Worm (Caenorhabditis elegans) whole organism, midembryonic: Measurements from ENCODE around the gene F53H4.3.

ENCODE experiments used
- cog-1 ChIP-seq: sonication (generic microtip); optimal IDR thresholded peaks from 2 replicates; lab custom pipeline; 2016; ENCODE audit warnings: missing genetic modification characterization, missing compliant biosample characterization
- flt-1 ChIP-seq: fragments of 200-800 bp; sonication (Bioruptor generic); IDR thresholded peaks from 2 replicates; pipeline ENCODE4 v1.3.6; 2022; ENCODE audit warnings: missing genetic modification characterization, missing compliant biosample characterization
- med-1 ChIP-seq: sonication (generic microtip); optimal IDR thresholded peaks from 2 replicates; lab custom pipeline; 2017; ENCODE audit warnings: missing genetic modification characterization, mild to moderate bottlenecking, missing compliant biosample characterization, antibody characterized with exemption, missing genetic modification reagents; ENCODE audit not compliant: insufficient read depth
- ztf-23 ChIP-seq: fragments of 200-800 bp; sonication (Bioruptor generic); IDR thresholded peaks from 2 replicates; pipeline ENCODE4 v1.3.6; 2022; ENCODE audit warnings: missing genetic modification reagents, missing genetic modification characterization, missing compliant biosample characterization

DNA sequence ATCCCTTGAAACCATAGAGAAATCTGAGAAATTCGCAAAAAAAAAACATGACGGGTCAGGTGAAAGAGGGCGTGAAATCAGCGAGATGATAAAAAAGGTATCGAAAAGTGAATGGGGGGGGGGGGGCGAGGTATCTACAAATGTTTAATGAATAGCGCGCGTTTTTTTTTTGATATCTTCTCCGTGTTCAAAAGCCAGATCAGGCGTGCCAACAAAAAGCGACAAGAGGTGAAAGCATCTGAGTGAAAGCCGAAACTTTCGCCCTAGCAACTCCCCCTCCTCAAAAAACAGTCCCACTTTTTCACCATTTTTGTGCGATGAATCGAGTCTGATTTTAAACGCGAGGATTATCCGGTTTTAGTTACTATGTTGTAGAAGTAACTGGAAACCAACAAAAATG, 594 bp upstream of the F53H4.3 start:
- TF ChIP-seq flt-1 (GFP tag; lab: Robert Waterston, UW), result no peak
- no peak for TF ChIP-seq med-1 (GFP tag; lab: Kevin White, UChicago)
- no peak for TF ChIP-seq cog-1 (tag; lab: Kevin White, UChicago)
- TF ChIP-seq ztf-23 (GFP tag; lab: Robert Waterston, UW), result no peak
